Fruit fly (Drosophila melanogaster) whole organism, adult: ENCODE measurements around the gene Exo84.

Experiments
- CG11617 ChIP-seq: fragments of 200-800 bp; sonication (Bioruptor generic); optimal IDR thresholded peaks from 2 replicates; lab custom pipeline; 2017; ENCODE audit warnings: mild to moderate bottlenecking, missing biosample characterization, missing genetic modification reagents, missing genetic modification characterization
- CG12768 ChIP-seq: fragments of 200-800 bp; sonication (Bioruptor generic); optimal IDR thresholded peaks from 2 replicates; lab custom pipeline; 2017; ENCODE audit warnings: missing biosample characterization, missing genetic modification characterization, mild to moderate bottlenecking, moderate library complexity, missing genetic modification reagents
- CG14711 ChIP-seq: fragments of 200-800 bp; sonication (Bioruptor generic); optimal IDR thresholded peaks from 2 replicates; lab custom pipeline; 2018; ENCODE audit warnings: missing biosample characterization, mild to moderate bottlenecking, missing genetic modification characterization, moderate library complexity
- CG1620 ChIP-seq: fragments of 200-800 bp; sonication (Bioruptor generic); optimal IDR thresholded peaks from 2 replicates; lab custom pipeline; 2016; ENCODE audit warnings: missing biosample characterization, missing genetic modification characterization
- CG33017 ChIP-seq: fragments of 200-800 bp; sonication (Bioruptor generic); optimal IDR thresholded peaks from 2 replicates; lab custom pipeline; 2018; ENCODE audit warnings: missing biosample characterization, mild to moderate bottlenecking, missing genetic modification characterization, moderate library complexity
- CG5204 ChIP-seq: fragments of 200-800 bp; sonication (Bioruptor generic); optimal IDR thresholded peaks from 2 replicates; lab custom pipeline; 2016; ENCODE audit warnings: missing biosample characterization, missing genetic modification characterization
- CG7045 ChIP-seq: fragments of 200-800 bp; sonication (Bioruptor generic); optimal IDR thresholded peaks from 2 replicates; lab custom pipeline; 2017; ENCODE audit warnings: missing biosample characterization, mild to moderate bottlenecking, missing genetic modification characterization
- CG7101 ChIP-seq: fragments of 200-800 bp; sonication (Bioruptor generic); optimal IDR thresholded peaks from 2 replicates; lab custom pipeline; 2018; ENCODE audit warnings: missing biosample characterization, mild to moderate bottlenecking, missing genetic modification characterization, moderate library complexity
- Clk ChIP-seq: fragments of 200-800 bp; sonication (Bioruptor generic); optimal IDR thresholded peaks from 2 replicates; lab custom pipeline; 2017; ENCODE audit warnings: missing biosample characterization, missing genetic modification characterization
- Crg-1 ChIP-seq: fragments of 200-800 bp; sonication (Bioruptor generic); optimal IDR thresholded peaks from 2 replicates; lab custom pipeline; 2016; ENCODE audit warnings: missing biosample characterization, missing genetic modification characterization
- Hr96 ChIP-seq: fragments of 200-800 bp; sonication (Bioruptor generic); optimal IDR thresholded peaks from 2 replicates; lab custom pipeline; 2016; ENCODE audit warnings: missing biosample characterization, missing genetic modification characterization
- Mnt ChIP-seq: fragments of 200-800 bp; sonication (Bioruptor generic); optimal IDR thresholded peaks from 2 replicates; lab custom pipeline; 2016; ENCODE audit warnings: missing biosample characterization, mild to moderate bottlenecking, missing genetic modification characterization
- bab1 ChIP-seq: fragments of 200-800 bp; sonication (Bioruptor generic); optimal IDR thresholded peaks from 3 replicates; lab custom pipeline; 2019; ENCODE audit warnings: missing biosample characterization, mild to moderate bottlenecking, missing genetic modification characterization, moderate library complexity
- cic ChIP-seq: fragments of 200-800 bp; sonication (Bioruptor generic); optimal IDR thresholded peaks from 2 replicates; lab custom pipeline; 2017; ENCODE audit warnings: missing biosample characterization, mild to moderate bottlenecking, missing genetic modification characterization, moderate library complexity
- cnc ChIP-seq, 2 experiments: fragments of >200 bp; optimal IDR thresholded peaks; 2 replicates each; lab custom pipeline; 2017
- kay ChIP-seq: fragments of 200-800 bp; sonication (Bioruptor generic); peaks from one replicate; lab custom pipeline; 2016; ENCODE audit warnings: missing biosample characterization, missing genetic modification characterization, borderline replicate concordance
- ovo ChIP-seq: fragments of 200-800 bp; sonication (Bioruptor generic); optimal IDR thresholded peaks from 2 replicates; lab custom pipeline; 2016; ENCODE audit warnings: missing biosample characterization, missing genetic modification characterization
- pad ChIP-seq: fragments of 200-800 bp; sonication (Bioruptor generic); optimal IDR thresholded peaks from 3 replicates; lab custom pipeline; 2017; ENCODE audit warnings: missing biosample characterization, missing genetic modification characterization, mild to moderate bottlenecking, moderate library complexity, missing genetic modification reagents
- tj ChIP-seq: fragments of 200-800 bp; sonication (Bioruptor generic); optimal IDR thresholded peaks from 3 replicates; lab custom pipeline; 2017; ENCODE audit warnings: missing biosample characterization, mild to moderate bottlenecking, missing genetic modification characterization, moderate library complexity
- toe ChIP-seq: fragments of 200-800 bp; sonication (Bioruptor generic); optimal IDR thresholded peaks from 2 replicates; lab custom pipeline; 2016; ENCODE audit warnings: missing biosample characterization, missing genetic modification characterization

Exo84 gene

DNA sequence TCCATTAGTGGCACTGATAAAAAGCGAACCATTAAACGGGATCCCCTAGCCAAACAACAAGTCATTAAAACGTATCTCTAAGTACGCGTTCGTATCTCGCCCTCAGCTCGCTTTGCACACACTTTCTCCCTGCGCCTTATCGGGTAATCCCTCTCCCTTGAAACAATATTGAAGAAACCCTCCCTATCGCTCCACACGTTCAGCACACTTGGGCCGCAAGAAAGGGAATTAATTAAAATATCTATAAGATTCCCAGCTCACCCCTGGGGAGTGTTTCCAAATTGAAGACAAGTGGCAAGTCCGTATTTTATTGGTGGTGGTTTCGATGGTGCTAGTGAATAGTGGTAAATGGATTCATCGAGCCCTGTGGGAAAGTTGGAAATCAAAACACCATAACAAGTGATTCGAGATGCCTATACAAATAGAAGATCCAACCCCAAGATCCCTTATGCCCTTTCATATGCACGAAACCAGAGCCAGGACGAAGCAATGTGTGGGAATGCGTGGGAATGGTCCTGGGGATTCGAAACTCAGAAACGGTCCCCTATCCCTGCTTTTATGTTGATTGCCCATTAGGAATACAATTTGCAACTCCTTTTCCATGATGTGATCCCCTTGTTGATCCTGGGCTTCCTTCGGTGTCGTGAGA, 42.2 kb downstream of the Exo84 start:
- TF ChIP-seq pad (no peak), CG14711 (tag; lab: Kevin White, UChicago) (no peak), kay (GFP tag; lab: Kevin White, UChicago) (peak; percentile 21), cic (peak; percentile 26), toe (no peak), CG7045 (GFP tag; lab: Kevin White, UChicago) (peak; percentile 39), Clk (GFP tag; lab: Kevin White, UChicago) (no peak)

DNA sequence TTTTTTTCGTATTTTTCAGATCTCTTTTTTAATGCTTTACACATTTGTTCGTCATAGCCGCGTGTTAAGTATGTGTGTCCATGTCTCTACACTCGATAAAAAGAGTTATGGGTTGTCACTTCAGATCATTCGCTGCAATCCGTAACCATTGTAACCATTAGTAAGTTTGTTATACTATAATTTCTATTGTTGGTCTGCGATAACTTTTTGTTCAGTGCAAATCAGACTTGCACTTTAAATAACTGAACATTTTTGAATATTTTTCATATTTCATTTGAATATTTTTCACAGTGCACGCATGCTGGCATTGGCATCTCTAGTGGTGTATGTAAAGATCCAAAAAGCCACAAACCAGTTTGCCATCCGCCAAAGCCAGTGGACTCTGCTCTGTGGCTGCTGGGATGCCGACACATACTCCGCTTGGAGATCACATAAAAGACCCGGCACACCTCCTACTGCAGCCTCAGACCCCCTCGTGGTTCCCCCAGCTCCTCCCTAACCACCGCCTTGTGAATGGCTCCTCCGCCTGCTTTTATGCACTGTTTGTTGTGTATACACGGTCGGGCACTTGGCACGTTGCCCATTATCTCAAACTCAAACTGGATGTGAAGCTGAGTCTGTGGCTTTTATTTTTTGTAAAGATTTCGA, 43.0 kb downstream of the Exo84 start:
- TF ChIP-seq CG12768 = no peak

DNA sequence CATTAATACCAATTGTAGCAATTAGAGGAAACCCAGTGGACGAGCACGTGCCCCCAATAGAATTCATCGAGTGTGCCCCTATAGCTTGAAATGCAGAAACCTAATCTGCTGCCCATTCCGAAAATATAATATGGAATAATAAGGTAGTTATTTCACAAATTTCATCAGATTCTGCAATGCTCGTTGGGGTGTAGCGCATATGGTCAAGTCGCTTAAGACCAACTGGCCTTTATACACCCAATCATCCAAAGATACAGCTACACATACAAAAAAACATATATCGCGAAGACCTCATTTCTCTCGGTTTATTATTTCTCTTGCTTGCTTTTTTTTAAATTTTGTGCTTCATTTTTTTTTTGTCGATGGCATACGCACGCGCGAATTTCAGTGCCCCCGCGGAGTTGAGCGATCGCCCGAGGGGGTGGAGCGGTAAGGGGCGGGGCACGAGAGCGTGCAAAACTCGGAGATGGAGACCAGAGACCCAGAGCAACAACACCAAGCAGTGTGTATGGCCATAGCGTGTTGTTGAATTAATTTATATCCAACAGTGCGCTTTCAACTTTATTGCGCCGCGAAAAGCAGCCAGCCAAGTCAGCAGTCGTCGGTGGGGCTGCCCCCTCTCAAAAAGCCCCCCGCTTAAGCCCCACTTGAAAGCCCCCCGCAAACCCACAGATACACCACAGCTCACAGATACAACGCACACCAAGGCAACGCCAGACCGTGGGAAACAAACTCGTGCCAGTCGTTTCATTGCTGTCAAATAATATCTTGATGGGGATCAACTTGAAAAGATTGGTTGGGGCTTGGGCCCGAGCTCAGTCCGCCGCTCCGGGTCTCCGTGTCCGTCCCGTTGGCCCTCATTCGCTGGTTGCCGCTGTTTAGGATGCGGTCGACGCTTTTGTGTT, 43.8 kb downstream of the Exo84 start:
- TF ChIP-seq tj (GFP tag; lab: Kevin White, UChicago) (peak; percentile 100), CG33017 (no peak), ovo (GFP tag; lab: Kevin White, UChicago) (peak; percentile 3), cic (peak; percentile 21), toe (no peak), CG14711 (tag; lab: Kevin White, UChicago) (no peak), CG12768 (peak; percentile 76), pad (peak; percentile 82)

dm6 chr3R:26007298-26007697, 44.8 kb downstream of the Exo84 start:
- TF ChIP-seq ovo (GFP tag; lab: Kevin White, UChicago) = no peak
- no peak for TF ChIP-seq Clk (GFP tag; lab: Kevin White, UChicago)
- TF ChIP-seq cnc (optimal IDR thresholded peaks at IDR 0.05; lab: Kevin White, UChicago) = no peak
- no peak for TF ChIP-seq pad
- no peak for TF ChIP-seq toe
- TF ChIP-seq CG33017 = no peak
- TF ChIP-seq CG14711 (tag; lab: Kevin White, UChicago) = no peak
- no peak for TF ChIP-seq CG5204 (GFP tag; lab: Kevin White, UChicago)
- TF ChIP-seq CG7101 (tag; lab: Kevin White, UChicago) = no peak
- no peak for TF ChIP-seq CG11617 (GFP tag; lab: Kevin White, UChicago)
- TF ChIP-seq CG1620 (GFP tag; lab: Kevin White, UChicago) = no peak
- no peak for TF ChIP-seq bab1 (GFP tag; lab: Kevin White, UChicago)
- no peak for TF ChIP-seq kay (GFP tag; lab: Kevin White, UChicago)
- TF ChIP-seq tj (GFP tag; lab: Kevin White, UChicago) = no peak
- TF ChIP-seq Mnt (GFP tag; lab: Kevin White, UChicago) = no peak
- no peak for TF ChIP-seq Crg-1 (GFP tag; lab: Kevin White, UChicago)
- no peak for TF ChIP-seq Hr96

DNA sequence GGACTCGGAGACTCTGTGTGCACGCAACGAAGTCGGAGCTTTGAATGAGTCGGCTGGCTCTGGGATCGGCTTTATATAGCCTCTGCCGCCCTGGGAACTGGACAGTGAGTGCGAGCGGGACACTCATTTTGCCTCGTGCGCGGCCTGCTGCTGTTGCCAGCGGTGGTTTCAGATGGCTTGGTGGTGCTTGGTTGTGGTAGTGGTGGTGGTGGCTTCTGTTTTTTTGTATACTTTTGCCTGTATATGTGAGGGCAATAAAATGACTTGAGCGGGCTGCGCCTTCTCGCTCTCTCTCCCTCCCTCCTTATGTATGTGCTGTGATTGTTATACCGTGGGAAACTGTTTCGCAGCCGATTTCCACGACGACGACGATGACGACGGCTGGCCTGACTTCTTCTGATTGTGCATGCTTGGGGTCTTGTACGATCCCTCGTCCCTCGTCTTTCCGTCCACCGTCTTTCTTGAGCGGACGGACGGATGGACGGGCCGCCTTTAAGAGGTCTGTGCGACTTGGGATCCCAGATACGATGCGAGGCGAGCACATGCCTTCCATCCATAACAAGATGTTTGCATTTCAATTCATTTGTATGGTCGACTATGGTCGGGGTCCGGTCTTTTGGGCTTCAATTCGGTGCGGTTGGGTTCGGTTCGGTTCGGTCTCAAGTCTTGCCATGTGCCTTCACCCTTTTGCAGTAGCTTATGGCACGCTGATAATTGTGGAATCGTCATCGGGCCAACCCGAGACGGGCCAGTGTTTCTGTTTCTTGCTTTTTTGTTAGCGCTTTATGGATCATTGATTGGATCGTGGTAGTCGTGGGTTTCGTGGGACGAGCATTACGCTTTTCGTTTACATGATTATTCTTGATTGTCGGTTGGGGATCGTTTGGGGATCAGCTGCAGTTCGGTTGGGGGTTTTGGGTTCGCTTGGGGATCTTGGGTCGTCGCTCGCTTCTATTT, 45.8 kb downstream of the Exo84 start:
- peak; percentile 31 for TF ChIP-seq Mnt (GFP tag; lab: Kevin White, UChicago)
- TF ChIP-seq tj (GFP tag; lab: Kevin White, UChicago) = peak; percentile 79
- TF ChIP-seq cic = no peak
- TF ChIP-seq CG12768 = peak; percentile 46

DNA sequence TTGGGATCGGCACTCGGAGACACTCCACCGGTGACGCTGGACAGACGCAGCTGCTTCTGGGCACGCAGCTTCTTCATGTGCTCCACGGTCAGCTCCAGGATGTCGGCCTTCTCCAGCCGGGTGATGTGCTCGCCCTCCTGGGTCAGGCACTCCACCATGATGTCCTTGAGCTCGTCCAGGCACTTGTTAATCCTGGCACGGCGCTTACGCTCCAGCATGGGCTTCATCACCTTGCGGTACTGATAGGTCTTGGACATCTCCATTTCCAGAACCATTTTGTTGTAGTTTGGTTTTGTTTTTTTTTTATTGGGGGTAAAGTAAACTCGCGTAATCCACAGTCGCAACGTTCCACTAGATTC, 46.5 kb downstream of the Exo84 start:
- no peak for TF ChIP-seq CG7101 (tag; lab: Kevin White, UChicago)
- TF ChIP-seq CG33017 = no peak
- TF ChIP-seq CG7045 (GFP tag; lab: Kevin White, UChicago) = no peak
- TF ChIP-seq tj (GFP tag; lab: Kevin White, UChicago) = no peak
- no peak for TF ChIP-seq CG5204 (GFP tag; lab: Kevin White, UChicago)
- TF ChIP-seq CG12768 = no peak
- no peak for TF ChIP-seq cic
- TF ChIP-seq kay (GFP tag; lab: Kevin White, UChicago) = no peak
- TF ChIP-seq Mnt (GFP tag; lab: Kevin White, UChicago) = no peak
- no peak for TF ChIP-seq bab1 (GFP tag; lab: Kevin White, UChicago)
- no peak for TF ChIP-seq pad
- TF ChIP-seq Hr96 = no peak
